Worm (Caenorhabditis elegans): ENCODE results near the gene E02H9.1.

Gene E02H9.1

DNA sequence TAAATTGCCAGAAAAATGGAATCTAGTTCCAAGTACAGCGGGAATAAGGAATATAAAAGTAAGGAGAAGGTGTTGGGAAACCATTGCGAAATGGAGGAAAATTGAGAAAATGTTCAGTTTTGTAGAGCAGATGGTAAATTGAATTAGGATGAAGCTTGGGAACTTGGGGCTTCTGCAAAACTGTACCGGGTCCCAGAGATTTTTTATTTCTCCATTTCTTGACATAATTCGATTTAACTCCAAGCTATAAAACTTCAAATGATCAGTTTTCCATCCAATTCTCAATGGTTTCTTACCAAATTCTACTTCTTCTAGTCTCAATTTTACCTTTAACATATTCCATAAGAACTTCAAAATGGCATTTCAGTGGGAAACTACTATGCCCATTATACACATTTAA, at the start of gene E02H9.1, which contains the start of gene E02H9.9:
Gene E02H9.1, plus strand, starts transcription at position 285 of the 400 bp plus-strand sequence.
Gene E02H9.9, minus strand, starts transcription at position 101 of the 400 bp plus-strand sequence.
- TF ChIP-seq madf-10 (tag; optimal IDR thresholded peaks at IDR 0.05) (no peak), mel-28 (tag; optimal IDR thresholded peaks at IDR 0.05; ENCODE audit: borderline replicate concordance) (no peak), D2030.7 (GFP tag; IDR thresholded peaks at IDR 0.05) (no peak), rcor-1 (GFP tag; IDR thresholded peaks at IDR 0.05) (no peak), ceh-40 (GFP tag; IDR thresholded peaks at IDR 0.05) (no peak), dpff-1 (tag; optimal IDR thresholded peaks at IDR 0.05) (no peak), F57A8.1 (GFP tag; optimal IDR thresholded peaks at IDR 0.05) (no peak)

DNA sequence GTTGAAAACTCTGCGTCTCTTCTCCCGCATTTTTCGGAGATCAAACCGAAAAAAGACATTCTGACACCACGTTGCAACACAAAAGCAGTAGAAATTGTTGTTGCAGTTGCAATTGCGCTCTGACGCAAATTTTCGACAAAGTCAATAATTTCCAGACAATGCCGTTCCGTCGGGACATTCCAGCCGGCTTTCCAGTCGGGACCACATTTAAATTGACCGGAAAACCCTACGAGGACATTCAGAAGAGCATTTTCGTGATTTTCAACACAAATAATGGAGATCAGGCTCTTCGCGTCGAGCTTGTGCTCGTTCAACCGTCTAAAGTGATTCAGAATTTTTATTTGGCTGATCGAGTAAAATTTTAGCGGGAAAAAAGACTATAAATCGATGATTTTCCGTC, 49.3 kb upstream of the E02H9.1 start:
- TF ChIP-seq madf-6 (GFP tag; IDR thresholded peaks at IDR 0.05) (0 out of 2 replicates have a peak, but pooled peaks have one; percentile 19), hlh-12 (tag; optimal IDR thresholded peaks at IDR 0.05) (no peak), hmg-1.2 (GFP tag; IDR thresholded peaks at IDR 0.05) (0 out of 2 replicates have a peak, but pooled peaks have one; percentile 16)

DNA sequence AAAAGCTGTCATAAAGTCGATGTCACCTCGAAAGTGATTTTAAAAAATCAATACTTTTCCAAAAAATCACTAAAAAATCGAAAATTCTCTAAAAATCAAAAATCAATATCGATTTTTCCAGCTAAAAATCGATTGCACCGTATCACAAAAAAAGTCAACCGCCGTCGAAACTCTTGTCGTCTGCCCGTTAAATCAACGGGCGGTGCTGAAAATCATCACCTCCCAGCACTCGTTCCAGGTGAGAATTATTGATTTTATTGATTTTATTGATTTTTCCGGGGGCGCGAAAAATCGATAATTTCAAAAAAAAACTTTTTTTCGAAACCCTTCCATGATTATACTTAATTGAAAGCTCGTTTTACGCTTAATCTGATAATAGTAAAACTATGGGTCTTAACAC, 48.8 kb upstream of the E02H9.1 start:
- TF ChIP-seq sptf-2 (GFP tag; optimal IDR thresholded peaks at IDR 0.05) (no peak), attf-3 (GFP tag; conservative IDR thresholded peaks at IDR 0.05) (no peak), Y79H2A.3 (GFP tag; conservative IDR thresholded peaks at IDR 0.05) (no peak), F23B12.7 (tag; optimal IDR thresholded peaks at IDR 0.05; ENCODE audit: insufficient read depth) (no peak), B0019.2 (GFP tag; conservative IDR thresholded peaks at IDR 0.05) (no peak), cebp-1 (GFP tag; IDR thresholded peaks at IDR 0.05) (no peak), cebp-1 (tag; optimal IDR thresholded peaks at IDR 0.05) (no peak), hrde-1 (tag; optimal IDR thresholded peaks at IDR 0.05; ENCODE audit: borderline replicate concordance) (no peak), lag-1 (GFP tag; IDR thresholded peaks at IDR 0.05) (no peak)

DNA sequence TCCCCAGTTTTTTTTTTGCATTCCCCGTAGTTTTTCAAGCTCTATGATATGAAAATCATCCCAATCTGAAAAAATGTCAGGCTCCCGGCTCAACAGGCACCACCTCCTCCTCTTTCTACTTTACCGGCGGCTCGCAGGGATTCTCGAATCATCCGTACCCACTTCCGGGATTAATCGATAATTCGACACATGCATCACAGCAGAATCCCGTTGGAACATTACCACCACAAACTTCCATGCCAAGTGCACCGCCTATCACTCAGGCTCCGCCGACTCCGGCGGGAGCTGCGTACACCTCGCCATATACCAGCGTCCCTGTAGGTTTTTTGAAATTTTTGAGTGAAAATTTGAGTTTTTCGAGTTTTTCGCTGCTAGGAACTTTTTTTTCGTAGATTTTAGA, 47.1 kb upstream of the E02H9.1 start:
- TF ChIP-seq let-607 (tag; optimal IDR thresholded peaks at IDR 0.05) (no peak), rcor-1 (GFP tag; IDR thresholded peaks at IDR 0.05) (no peak), ceh-58 (GFP tag; IDR thresholded peaks at IDR 0.05) (0 out of 2 replicates have a peak, but pooled peaks have one; percentile 83), sdz-38 (tag; optimal IDR thresholded peaks at IDR 0.05) (no peak), attf-6 (GFP tag; IDR thresholded peaks at IDR 0.05) (no peak), zfh-2 (GFP tag; conservative IDR thresholded peaks at IDR 0.05) (0 out of 2 replicates have a peak, but pooled peaks have one; percentile 15)

DNA sequence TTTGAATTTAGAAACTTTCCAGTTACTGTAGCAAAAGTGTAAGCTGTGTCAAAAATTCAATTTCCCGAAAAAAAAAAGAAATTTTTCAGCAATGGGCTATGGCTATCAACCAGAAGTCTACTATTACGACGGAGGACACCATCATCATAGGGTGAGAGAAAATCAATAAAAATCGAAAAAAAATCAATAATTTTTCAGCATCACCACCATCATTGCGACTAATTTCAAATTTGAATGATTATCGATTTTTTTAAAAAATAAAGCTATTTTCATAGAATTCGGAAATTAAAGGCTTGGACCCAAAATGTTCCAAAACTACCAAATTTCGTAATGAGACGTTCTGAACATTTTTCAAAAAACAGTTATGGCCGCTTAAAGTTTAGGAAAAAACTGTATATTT, 44.6 kb upstream of the E02H9.1 start:
- TF ChIP-seq rpc-1 (optimal IDR thresholded peaks at IDR 0.05) (no peak), rpc-1 (tag; optimal IDR thresholded peaks at IDR 0.05) (no peak), pbrm-1 (GFP tag; IDR thresholded peaks at IDR 0.05) (no peak)

DNA sequence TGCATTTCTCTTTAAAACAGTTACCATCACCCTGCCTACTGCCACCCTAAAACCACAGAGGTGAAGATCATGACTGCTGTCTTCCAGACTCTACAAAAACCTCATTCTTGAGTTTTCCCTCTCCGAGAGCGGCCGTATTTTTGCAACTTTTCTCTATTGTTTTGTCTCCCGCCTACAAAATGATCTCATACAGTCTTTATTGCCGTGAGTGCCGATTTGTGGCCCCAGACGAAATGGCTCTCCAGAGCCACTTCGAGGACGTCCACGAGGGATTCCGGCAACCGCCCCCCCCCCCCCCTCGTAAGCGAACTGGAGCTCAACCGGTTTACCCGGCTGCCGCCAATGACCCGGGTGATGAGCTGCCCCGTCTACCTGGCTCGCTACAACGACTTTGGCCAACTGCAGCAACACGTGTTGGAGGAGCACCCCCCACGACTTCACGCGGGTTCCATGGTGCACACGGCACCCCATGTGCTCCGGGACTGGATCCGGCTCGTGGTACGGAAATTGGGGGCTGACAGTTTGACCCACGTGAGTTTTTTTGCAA, 43.4 kb upstream of the E02H9.1 start:
- TF ChIP-seq F37B4.10 (GFP tag; IDR thresholded peaks at IDR 0.05): 0 out of 2 replicates have a peak, but pooled peaks have one; percentile 57
- TF ChIP-seq mcd-1 (GFP tag; IDR thresholded peaks at IDR 0.05): 0 out of 2 replicates have a peak, but pooled peaks have one; percentile 8
- peak; percentile 93 for TF ChIP-seq zfh-2 (GFP tag; conservative IDR thresholded peaks at IDR 0.05)
- no peak for TF ChIP-seq C06A6.2 (GFP tag; conservative IDR thresholded peaks at IDR 0.05)
- peak; percentile 90 for TF ChIP-seq egrh-3 (GFP tag; IDR thresholded peaks at IDR 0.05)
- no peak for TF ChIP-seq mel-28 (tag; optimal IDR thresholded peaks at IDR 0.05; ENCODE audit: borderline replicate concordance)
- peak; percentile 2 for TF ChIP-seq ceh-79 (tag; optimal IDR thresholded peaks at IDR 0.05)
- TF ChIP-seq dox-1 (GFP tag; IDR thresholded peaks at IDR 0.05): 0 out of 2 replicates have a peak, but pooled peaks have one; percentile 23
- TF ChIP-seq pbrm-1 (GFP tag; IDR thresholded peaks at IDR 0.05): no peak
- peak; percentile 61 for TF ChIP-seq zim-3 (tag; optimal IDR thresholded peaks at IDR 0.05)

All from whole organism, young adult.